Worm (Caenorhabditis elegans) whole organism, L4 larva: ENCODE results near the gene clc-27.
A peak's percentile ranks its signal among the peaks of the same experiment; 100 is the strongest.

Source experiments
- R02D3.7 ChIP-seq: fragments of 150-350 bp; sonication (generic microtip); optimal IDR thresholded peaks from 3 replicates; lab custom pipeline; 2014; ENCODE audit warnings: missing biosample characterization, missing genetic modification characterization
- Y48G9A.11 ChIP-seq: fragments of 200-800 bp; sonication (Bioruptor generic); IDR thresholded peaks from 2 replicates; pipeline ENCODE4 v1.3.6; 2022; ENCODE audit warnings: missing genetic modification reagents, missing genetic modification characterization, missing compliant biosample characterization
- Y5F2A.4 ChIP-seq: fragments of 200-800 bp; sonication (Bioruptor generic); optimal IDR thresholded peaks from 2 replicates; lab custom pipeline; 2018; ENCODE audit warnings: mild to moderate bottlenecking, missing genetic modification characterization, missing compliant biosample characterization
- aha-1 ChIP-seq: fragments of 150-350 bp; peaks from one replicate; lab custom pipeline; 2014; ENCODE audit warnings: missing biosample characterization, missing genetic modification characterization
- aly-2 ChIP-seq: sonication (generic microtip); optimal IDR thresholded peaks from 2 replicates; lab custom pipeline; 2018; ENCODE audit warnings: missing biosample characterization, missing genetic modification characterization
- ceh-82 ChIP-seq: sonication (generic microtip); optimal IDR thresholded peaks from 2 replicates; lab custom pipeline; 2017; ENCODE audit warnings: missing biosample characterization, missing genetic modification characterization
- dve-1 ChIP-seq: sonication (generic microtip); optimal IDR thresholded peaks from 2 replicates; lab custom pipeline; 2017; ENCODE audit warnings: antibody characterized with exemption, mild to moderate bottlenecking, missing genetic modification characterization, missing compliant biosample characterization; ENCODE audit not compliant: insufficient read depth
- egl-27 ChIP-seq: sonication (generic microtip); optimal IDR thresholded peaks from 3 replicates; lab custom pipeline; 2017; ENCODE audit warnings: missing biosample characterization, missing genetic modification reagents, missing genetic modification characterization
- egl-43 ChIP-seq: fragments of 200-800 bp; sonication (Bioruptor generic); IDR thresholded peaks from 2 replicates; pipeline ENCODE4 v1.3.6; 2022; ENCODE audit warnings: missing genetic modification reagents, missing genetic modification characterization, missing compliant biosample characterization
- hif-1 ChIP-seq, 2 experiments: sonication (generic microtip); optimal IDR thresholded peaks; 2 replicates each; lab custom pipeline; 2016 to 2017; ENCODE audit warnings: missing compliant biosample characterization in 2 of 2, missing genetic modification characterization in 2 of 2, missing genetic modification reagents in 2 of 2, missing genotype in 2 of 2, mild to moderate bottlenecking in 1 of 2
- hlh-11 ChIP-seq: fragments of 200-800 bp; sonication (Bioruptor generic); optimal IDR thresholded peaks from 2 replicates; lab custom pipeline; 2018; ENCODE audit warnings: mild to moderate bottlenecking, missing genetic modification characterization, missing compliant biosample characterization
- lin-1 ChIP-seq: fragments of 200-800 bp; sonication (Bioruptor generic); IDR thresholded peaks from 2 replicates; pipeline ENCODE4 v1.3.6; 2022; ENCODE audit warnings: missing genetic modification reagents, missing genetic modification characterization, missing compliant biosample characterization
- lin-13 ChIP-seq: fragments of 150-350 bp; optimal IDR thresholded peaks from 2 replicates; lab custom pipeline; 2014; ENCODE audit warnings: missing biosample characterization, missing genetic modification reagents, missing genetic modification characterization
- lin-29 ChIP-seq: fragments of 200-800 bp; sonication (Bioruptor generic); IDR thresholded peaks from 2 replicates; pipeline ENCODE4 v1.3.6; 2022; ENCODE audit warnings: missing genetic modification reagents, missing genetic modification characterization, missing compliant biosample characterization
- nhr-102 ChIP-seq: sonication (generic microtip); optimal IDR thresholded peaks from 2 replicates; lab custom pipeline; 2016; ENCODE audit warnings: mild to moderate bottlenecking, missing genetic modification characterization, moderate library complexity, missing compliant biosample characterization
- nhr-11 ChIP-seq: fragments of 150-350 bp; optimal IDR thresholded peaks from 2 replicates; lab custom pipeline; 2014; ENCODE audit warnings: missing biosample characterization, missing genetic modification characterization
- nhr-28 ChIP-seq: fragments of 150-350 bp; optimal IDR thresholded peaks from 2 replicates; lab custom pipeline; 2014; ENCODE audit warnings: missing biosample characterization, missing genetic modification characterization
- nhr-41 ChIP-seq: fragments of 200-800 bp; sonication (Bioruptor generic); IDR thresholded peaks from 2 replicates; pipeline ENCODE4 v1.3.6; 2022; ENCODE audit warnings: missing genetic modification reagents, missing genetic modification characterization, missing compliant biosample characterization
- nhr-42 ChIP-seq: fragments of 200-800 bp; sonication (Bioruptor generic); IDR thresholded peaks from 2 replicates; pipeline ENCODE4 v1.3.6; 2022; ENCODE audit warnings: missing genetic modification characterization, missing compliant biosample characterization
- nhr-48 ChIP-seq: sonication (generic microtip); optimal IDR thresholded peaks from 2 replicates; lab custom pipeline; 2016; ENCODE audit warnings: mild to moderate bottlenecking, missing genetic modification characterization, missing compliant biosample characterization
- nhr-77 ChIP-seq: fragments of 150-350 bp; optimal IDR thresholded peaks from 2 replicates; lab custom pipeline; 2014; ENCODE audit warnings: missing biosample characterization, missing genetic modification characterization
- pha-4 ChIP-seq, 2 experiments: fragments of 150-350 bp in 1 of 2; fragments of 200-800 bp in 1 of 2; sonication (Bioruptor generic) in 1 of 2; IDR thresholded peaks in 1 of 2; optimal IDR thresholded peaks in 1 of 2; 2 replicates each; pipeline versions ENCODE4 v1.3.6 to Lab custom; 2014 to 2022; ENCODE audit warnings: missing genetic modification characterization in 2 of 2, missing genetic modification reagents in 2 of 2, missing biosample characterization in 1 of 2, missing compliant biosample characterization in 1 of 2
- php-3 ChIP-seq: fragments of 200-800 bp; sonication (Bioruptor generic); IDR thresholded peaks from 2 replicates; pipeline ENCODE4 v1.3.6; 2022; ENCODE audit warnings: missing genetic modification reagents, missing genetic modification characterization, missing compliant biosample characterization
- set-16 ChIP-seq: fragments of 200-800 bp; sonication (Bioruptor generic); IDR thresholded peaks from 2 replicates; pipeline ENCODE4 v1.3.6; 2022; ENCODE audit warnings: missing genetic modification reagents, missing genetic modification characterization, missing compliant biosample characterization
- spr-1 ChIP-seq: sonication (generic microtip); optimal IDR thresholded peaks from 2 replicates; lab custom pipeline; 2016; ENCODE audit warnings: mild to moderate bottlenecking, missing genetic modification characterization, missing compliant biosample characterization
- spr-3 ChIP-seq: fragments of 200-800 bp; sonication (Bioruptor generic); optimal IDR thresholded peaks from 2 replicates; lab custom pipeline; 2018; ENCODE audit warnings: mild to moderate bottlenecking, missing genetic modification characterization, missing compliant biosample characterization
- tra-1 ChIP-seq: fragments of 200-800 bp; sonication (Bioruptor generic); IDR thresholded peaks from 2 replicates; pipeline ENCODE4 v1.3.6; 2022; ENCODE audit warnings: missing genetic modification reagents, missing genetic modification characterization, missing compliant biosample characterization
- unc-39 ChIP-seq: sonication (generic microtip); optimal IDR thresholded peaks from 2 replicates; lab custom pipeline; 2017; ENCODE audit warnings: missing biosample characterization, missing genetic modification characterization
- unc-62 ChIP-seq, 3 experiments: fragments of 150-350 bp in 1 of 3; sonication (generic microtip); optimal IDR thresholded peaks in 2 of 3; peaks in 1 of 3; 1 replicate in 1 of 3; 2 replicates in 2 of 3; lab custom pipeline; 2014 to 2017; ENCODE audit warnings: missing biosample characterization in 3 of 3, missing genetic modification characterization in 3 of 3, missing genetic modification reagents in 3 of 3, missing genotype in 1 of 3
- vab-7 ChIP-seq: fragments of 200-800 bp; sonication (Bioruptor generic); IDR thresholded peaks from 2 replicates; pipeline ENCODE4 v1.3.6; 2022; ENCODE audit warnings: missing genetic modification reagents, missing genetic modification characterization, missing compliant biosample characterization
- zip-2 ChIP-seq: fragments of 150-350 bp; optimal IDR thresholded peaks from 2 replicates; lab custom pipeline; 2014; ENCODE audit warnings: missing biosample characterization, missing genetic modification characterization
- ztf-11 ChIP-seq: fragments of 150-350 bp; optimal IDR thresholded peaks from 2 replicates; lab custom pipeline; 2014; ENCODE audit warnings: missing biosample characterization, missing genetic modification characterization

The clc-27 gene

ce11 chrIII:1002510-1002909 lies 5.7 kb upstream of the clc-27 start, which contains the start of gene clec-150 (continued):
- no peak for TF ChIP-seq spr-1
- peak; percentile 74 for TF ChIP-seq lin-1 (GFP tag; lab: Robert Waterston, UW)
- peak; percentile 63 for TF ChIP-seq php-3 (GFP tag; lab: Robert Waterston, UW)
- peak; percentile 74 for TF ChIP-seq tra-1 (GFP tag; lab: Robert Waterston, UW)
- no peak for TF ChIP-seq nhr-42 (GFP tag; lab: Robert Waterston, UW)
- TF ChIP-seq R02D3.7 (tag; lab: Kevin White, UChicago): no peak
- TF ChIP-seq nhr-41 (GFP tag; lab: Robert Waterston, UW): peak; percentile 59; the same call in 1 of the 2 replicates
- TF ChIP-seq hif-1 (tag; optimal IDR thresholded peaks at IDR 0.05; lab: Kevin White, UChicago): no peak
- no peak for TF ChIP-seq lin-29 (GFP tag; lab: Robert Waterston, UW)
- peak; percentile 36 for TF ChIP-seq nhr-102
- peak; percentile 78 for TF ChIP-seq nhr-28
- TF ChIP-seq pha-4 (GFP tag; IDR thresholded peaks at IDR 0.05; lab: Robert Waterston, UW): 0 out of 2 replicates have a peak, but pooled peaks have one; percentile 24
- TF ChIP-seq pha-4 (tag; optimal IDR thresholded peaks at IDR 0.05; lab: Kevin White, UChicago): no peak
- peak; percentile 63 for TF ChIP-seq nhr-77 (tag; lab: Kevin White, UChicago)
- peak; percentile 71 for TF ChIP-seq nhr-48 (tag; lab: Kevin White, UChicago)
- TF ChIP-seq lin-13: no peak
- TF ChIP-seq hlh-11 (tag; lab: Kevin White, UChicago): peak; percentile 82
- no peak for TF ChIP-seq ztf-11

DNA sequence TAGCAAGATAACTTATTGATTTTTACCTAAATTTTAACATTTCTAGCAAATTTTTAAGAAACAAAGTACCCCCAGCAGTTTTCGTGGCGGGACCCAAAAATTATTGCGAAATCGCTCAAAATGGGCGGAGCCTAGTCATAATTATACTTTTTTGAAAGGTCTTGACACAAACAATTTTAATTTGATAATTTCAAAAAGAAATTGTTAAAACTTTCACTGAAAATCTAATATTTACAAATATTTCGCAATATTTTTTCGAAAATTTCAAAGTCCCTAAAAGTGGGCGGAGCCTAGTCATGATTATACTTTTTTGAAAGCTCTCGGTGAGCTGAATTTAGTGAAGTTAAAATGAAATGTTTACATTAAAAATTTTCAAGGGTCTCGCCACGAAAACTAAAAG lies 3.7 kb upstream of the clc-27 start:
- TF ChIP-seq zip-2 (no peak), Y48G9A.11 (no peak), spr-3 (GFP tag; lab: Kevin White, UChicago) (no peak), dve-1 (tag; lab: Kevin White, UChicago) (no peak), nhr-28 (no peak), unc-39 (tag; lab: Kevin White, UChicago) (no peak), Y5F2A.4 (no peak), ceh-82 (tag; lab: Kevin White, UChicago) (no peak), egl-43 (GFP tag; lab: Robert Waterston, UW) (no peak)

DNA sequence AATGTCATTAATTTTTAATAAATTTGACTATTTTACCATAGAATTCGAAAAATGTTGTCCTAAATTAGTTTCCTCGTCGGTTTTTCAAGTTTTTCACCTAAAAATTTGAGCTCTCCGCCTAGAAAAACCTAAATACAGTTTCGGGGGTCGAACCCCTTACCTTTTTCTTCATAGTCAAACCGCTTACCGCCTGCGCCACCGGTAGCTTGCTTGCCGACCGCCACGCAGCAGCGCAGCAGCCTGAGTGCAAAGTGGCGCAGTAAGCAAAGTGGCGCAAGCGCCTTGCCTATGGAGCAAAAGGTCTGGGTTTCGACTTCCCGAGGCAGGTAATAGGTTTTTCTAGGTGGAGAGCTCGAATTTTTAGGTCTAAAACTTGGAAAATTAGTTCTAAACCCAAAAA lies 2.0 kb upstream of the clc-27 start:
- TF ChIP-seq set-16: peak; percentile 76

ce11 chrIII:1007143-1007905 lies 867 bp upstream of the clc-27 start:
- TF ChIP-seq aha-1: peak; percentile 81
- TF ChIP-seq unc-62 (GFP tag; optimal IDR thresholded peaks at IDR 0.05 in 1 of 2; lab: Kevin White, UChicago): peak in 1 of 2 experiments; percentile 2
- TF ChIP-seq unc-62 (tag; optimal IDR thresholded peaks at IDR 0.05; lab: Kevin White, UChicago): no peak
- no peak for TF ChIP-seq egl-27 (tag; lab: Kevin White, UChicago)
- no peak for TF ChIP-seq ztf-11
- TF ChIP-seq nhr-11 (tag; lab: Kevin White, UChicago): peak; percentile 4
- TF ChIP-seq set-16: peak; percentile 55
- no peak for TF ChIP-seq vab-7 (GFP tag; lab: Robert Waterston, UW)
- no peak for TF ChIP-seq aly-2 (tag; lab: Kevin White, UChicago)

DNA sequence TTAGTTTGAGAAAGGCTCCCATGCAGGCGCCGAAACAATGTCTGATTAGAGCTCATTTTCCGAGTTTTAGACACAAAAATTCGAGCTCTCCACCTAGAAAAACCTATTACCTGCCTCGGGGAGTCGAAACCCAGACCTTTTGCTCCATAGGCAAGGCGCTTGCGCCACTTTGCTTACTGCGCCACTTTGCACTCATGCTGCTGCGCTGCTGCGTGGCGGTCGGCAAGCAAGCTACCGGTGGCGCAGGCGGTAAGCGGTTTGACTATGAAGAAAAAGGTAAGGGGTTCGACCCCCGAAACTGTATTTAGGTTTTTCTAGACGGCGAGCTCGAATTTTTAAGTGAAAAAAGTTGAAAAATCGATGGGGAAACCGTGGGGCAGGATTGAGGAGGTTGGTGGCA lies 843 bp downstream of the clc-27 start:
- peak; percentile 71 for TF ChIP-seq set-16
